Worm (Caenorhabditis elegans) whole organism, L4 larva: ENCODE measurements around the gene srh-28.
A peak's percentile ranks its signal among the peaks of the same experiment; 100 is the strongest.

Experiments used
- D1046.2 ChIP-seq: fragments of 200-800 bp; sonication (Bioruptor generic); IDR thresholded peaks from 2 replicates; pipeline ENCODE4 v1.3.6; 2022; ENCODE audit warnings: missing genetic modification characterization, missing compliant biosample characterization
- F49E8.2 ChIP-seq: sonication (generic microtip); optimal IDR thresholded peaks from 2 replicates; lab custom pipeline; 2016; ENCODE audit warnings: missing compliant biosample characterization, mild to moderate bottlenecking, missing genetic modification characterization, borderline replicate concordance
- Y105C5A.15 ChIP-seq: fragments of 200-800 bp; sonication (Bioruptor generic); IDR thresholded peaks from 2 replicates; pipeline ENCODE4 v1.3.6; 2022; ENCODE audit warnings: missing genetic modification characterization, missing compliant biosample characterization
- Y5F2A.4 ChIP-seq: fragments of 200-800 bp; sonication (Bioruptor generic); optimal IDR thresholded peaks from 2 replicates; lab custom pipeline; 2018; ENCODE audit warnings: mild to moderate bottlenecking, missing genetic modification characterization, missing compliant biosample characterization
- ZK337.2 ChIP-seq: fragments of 200-800 bp; sonication (Bioruptor generic); IDR thresholded peaks from 2 replicates; pipeline ENCODE4 v1.3.6; 2022; ENCODE audit warnings: missing genetic modification reagents, missing genetic modification characterization, missing compliant biosample characterization
- aly-2 ChIP-seq: sonication (generic microtip); optimal IDR thresholded peaks from 2 replicates; lab custom pipeline; 2018; ENCODE audit warnings: missing biosample characterization, missing genetic modification characterization
- ceh-62 ChIP-seq: sonication (generic microtip); optimal IDR thresholded peaks from 2 replicates; lab custom pipeline; 2017; ENCODE audit warnings: missing biosample characterization, missing genetic modification characterization
- ctbp-1 ChIP-seq: fragments of 200-800 bp; sonication (Bioruptor generic); IDR thresholded peaks from 2 replicates; pipeline ENCODE4 v1.3.6; 2022; ENCODE audit warnings: missing genetic modification reagents, missing genetic modification characterization, missing compliant biosample characterization
- daf-8 ChIP-seq: fragments of 200-800 bp; sonication (Bioruptor generic); IDR thresholded peaks from 2 replicates; pipeline ENCODE4 v1.3.6; 2022; ENCODE audit warnings: missing genetic modification characterization, missing compliant biosample characterization
- dmd-6 ChIP-seq: fragments of 200-800 bp; sonication (Bioruptor generic); IDR thresholded peaks from 2 replicates; pipeline ENCODE4 v1.3.6; 2022; ENCODE audit warnings: missing genetic modification reagents, missing genetic modification characterization, missing compliant biosample characterization
- dmd-8 ChIP-seq: fragments of 200-800 bp; sonication (Bioruptor generic); IDR thresholded peaks from 2 replicates; pipeline ENCODE4 v1.3.6; 2022; ENCODE audit warnings: missing genetic modification characterization, missing compliant biosample characterization
- dmd-9 ChIP-seq: fragments of 200-800 bp; sonication (Bioruptor generic); IDR thresholded peaks from 2 replicates; pipeline ENCODE4 v1.3.6; 2022; ENCODE audit warnings: missing genetic modification reagents, missing genetic modification characterization, missing compliant biosample characterization
- dpl-1 ChIP-seq: fragments of 150-350 bp; optimal IDR thresholded peaks from 2 replicates; lab custom pipeline; 2014; ENCODE audit warnings: missing biosample characterization, missing genetic modification reagents, missing genetic modification characterization
- dve-1 ChIP-seq: sonication (generic microtip); optimal IDR thresholded peaks from 2 replicates; lab custom pipeline; 2017; ENCODE audit warnings: antibody characterized with exemption, mild to moderate bottlenecking, missing genetic modification characterization, missing compliant biosample characterization; ENCODE audit not compliant: insufficient read depth
- hlh-11 ChIP-seq: fragments of 200-800 bp; sonication (Bioruptor generic); optimal IDR thresholded peaks from 2 replicates; lab custom pipeline; 2018; ENCODE audit warnings: mild to moderate bottlenecking, missing genetic modification characterization, missing compliant biosample characterization
- hlh-30 ChIP-seq: sonication (generic microtip); optimal IDR thresholded peaks from 2 replicates; lab custom pipeline; 2017; ENCODE audit warnings: antibody characterized with exemption, mild to moderate bottlenecking, missing genetic modification characterization, missing compliant biosample characterization; ENCODE audit not compliant: insufficient read depth
- hmg-1.1 ChIP-seq: fragments of 200-800 bp; sonication (Bioruptor generic); IDR thresholded peaks from 2 replicates; pipeline ENCODE4 v1.3.6; 2022; ENCODE audit warnings: missing genetic modification reagents, missing genetic modification characterization, missing compliant biosample characterization
- jun-1 ChIP-seq: fragments of 150-350 bp; optimal IDR thresholded peaks from 2 replicates; lab custom pipeline; 2014; ENCODE audit warnings: missing biosample characterization, missing genetic modification reagents, missing genetic modification characterization
- lin-29 ChIP-seq: fragments of 200-800 bp; sonication (Bioruptor generic); IDR thresholded peaks from 2 replicates; pipeline ENCODE4 v1.3.6; 2022; ENCODE audit warnings: missing genetic modification reagents, missing genetic modification characterization, missing compliant biosample characterization
- lin-38 ChIP-seq: fragments of 200-800 bp; sonication (Bioruptor generic); IDR thresholded peaks from 2 replicates; pipeline ENCODE4 v1.3.6; 2022; ENCODE audit warnings: missing genetic modification reagents, missing genetic modification characterization, missing compliant biosample characterization
- lir-3 ChIP-seq: sonication (generic microtip); optimal IDR thresholded peaks from 2 replicates; lab custom pipeline; 2016; ENCODE audit warnings: mild to moderate bottlenecking, missing genetic modification characterization, missing compliant biosample characterization
- lsy-2 ChIP-seq, 2 experiments: fragments of 150-350 bp in 1 of 2; sonication (generic microtip) in 1 of 2; optimal IDR thresholded peaks; 2 replicates each; lab custom pipeline; 2014 to 2017; ENCODE audit warnings: missing biosample characterization in 2 of 2, missing genetic modification characterization in 2 of 2
- mdl-1 ChIP-seq, 2 experiments: fragments of 150-350 bp in 1 of 2; sonication (generic microtip) in 1 of 2; optimal IDR thresholded peaks; 2 replicates each; lab custom pipeline; 2014 to 2017; ENCODE audit warnings: missing biosample characterization in 2 of 2, missing genetic modification characterization in 2 of 2
- mdt-29 ChIP-seq: fragments of 200-800 bp; sonication (Bioruptor generic); IDR thresholded peaks from 2 replicates; pipeline ENCODE4 v1.3.6; 2022; ENCODE audit warnings: missing genetic modification reagents, missing genetic modification characterization, missing compliant biosample characterization
- mep-1 ChIP-seq: fragments of 150-350 bp; sonication (generic microtip); optimal IDR thresholded peaks from 3 replicates; lab custom pipeline; 2014; ENCODE audit warnings: missing biosample characterization, missing genetic modification characterization
- mes-2 ChIP-seq: sonication (generic microtip); optimal IDR thresholded peaks from 2 replicates; lab custom pipeline; 2016; ENCODE audit warnings: missing genotype, mild to moderate bottlenecking, missing genetic modification characterization, missing compliant biosample characterization; ENCODE audit not compliant: poor library complexity, severe bottlenecking
- mxl-3 ChIP-seq: fragments of 200-800 bp; sonication (Bioruptor generic); optimal IDR thresholded peaks from 2 replicates; lab custom pipeline; 2018; ENCODE audit warnings: mild to moderate bottlenecking, missing genetic modification characterization, missing compliant biosample characterization
- nhr-11 ChIP-seq: fragments of 150-350 bp; optimal IDR thresholded peaks from 2 replicates; lab custom pipeline; 2014; ENCODE audit warnings: missing biosample characterization, missing genetic modification characterization
- nhr-237 ChIP-seq: sonication (generic microtip); optimal IDR thresholded peaks from 2 replicates; lab custom pipeline; 2017; ENCODE audit warnings: missing biosample characterization, missing genetic modification characterization
- nhr-25 ChIP-seq: sonication (generic microtip); optimal IDR thresholded peaks from 2 replicates; lab custom pipeline; 2017; ENCODE audit warnings: missing genetic modification characterization, mild to moderate bottlenecking, missing compliant biosample characterization, antibody characterized with exemption, moderate library complexity, borderline replicate concordance; ENCODE audit not compliant: insufficient read depth
- nhr-28 ChIP-seq: fragments of 150-350 bp; optimal IDR thresholded peaks from 2 replicates; lab custom pipeline; 2014; ENCODE audit warnings: missing biosample characterization, missing genetic modification characterization
- nhr-76 ChIP-seq: fragments of 150-350 bp; optimal IDR thresholded peaks from 2 replicates; lab custom pipeline; 2014; ENCODE audit warnings: missing biosample characterization, missing genetic modification characterization
- php-3 ChIP-seq: fragments of 200-800 bp; sonication (Bioruptor generic); IDR thresholded peaks from 2 replicates; pipeline ENCODE4 v1.3.6; 2022; ENCODE audit warnings: missing genetic modification reagents, missing genetic modification characterization, missing compliant biosample characterization
- rbr-2 ChIP-seq: sonication (generic microtip); optimal IDR thresholded peaks from 2 replicates; lab custom pipeline; 2016; ENCODE audit warnings: missing genotype, missing genetic modification characterization, missing compliant biosample characterization
- sdz-12 ChIP-seq: fragments of 200-800 bp; sonication (Bioruptor generic); optimal IDR thresholded peaks from 2 replicates; lab custom pipeline; 2018; ENCODE audit warnings: mild to moderate bottlenecking, missing genetic modification characterization, missing compliant biosample characterization
- set-16 ChIP-seq: fragments of 200-800 bp; sonication (Bioruptor generic); IDR thresholded peaks from 2 replicates; pipeline ENCODE4 v1.3.6; 2022; ENCODE audit warnings: missing genetic modification reagents, missing genetic modification characterization, missing compliant biosample characterization
- skn-1 ChIP-seq: fragments of 150-350 bp; optimal IDR thresholded peaks from 2 replicates; lab custom pipeline; 2014; ENCODE audit warnings: missing biosample characterization, missing genetic modification characterization
- unc-130 ChIP-seq: sonication (generic microtip); optimal IDR thresholded peaks from 2 replicates; lab custom pipeline; 2016; ENCODE audit warnings: missing genetic modification reagents, missing genetic modification characterization, missing compliant biosample characterization
- zfp-2 ChIP-seq: sonication (generic microtip); optimal IDR thresholded peaks from 2 replicates; lab custom pipeline; 2016; ENCODE audit warnings: mild to moderate bottlenecking, missing genetic modification characterization, missing compliant biosample characterization

srh-28 gene

ce11 chrV:6796894-6797293 is 21.3 kb upstream of the srh-28 start:
- TF ChIP-seq jun-1: no peak
- peak; percentile 38 for TF ChIP-seq nhr-28 (tag; lab: Kevin White, UChicago)
- no peak for TF ChIP-seq skn-1 (tag; lab: Kevin White, UChicago)
- TF ChIP-seq mxl-3 (GFP tag; lab: Kevin White, UChicago): peak; percentile 70
- TF ChIP-seq hmg-1.1 (GFP tag; lab: Robert Waterston, UW): peak; percentile 66
- peak; percentile 0 for TF ChIP-seq hlh-30
- TF ChIP-seq nhr-11 (tag; lab: Kevin White, UChicago): peak; percentile 18
- TF ChIP-seq aly-2 (tag; lab: Kevin White, UChicago): no peak
- no peak for TF ChIP-seq lin-29
- TF ChIP-seq Y5F2A.4: no peak
- TF ChIP-seq daf-8 (GFP tag; lab: Robert Waterston, UW): no peak
- TF ChIP-seq lin-38 (GFP tag; lab: Robert Waterston, UW): no peak
- peak; percentile 24 for TF ChIP-seq dve-1 (tag; lab: Kevin White, UChicago)
- TF ChIP-seq rbr-2 (tag; lab: Kevin White, UChicago): peak; percentile 25
- peak; percentile 36 for TF ChIP-seq dpl-1
- TF ChIP-seq mdl-1 (tag; optimal IDR thresholded peaks at IDR 0.05; lab: Kevin White, UChicago): peak in 1 of 2 experiments; percentile 50
- TF ChIP-seq mep-1 (tag; lab: Kevin White, UChicago): peak; percentile 56
- TF ChIP-seq ctbp-1: no peak
- TF ChIP-seq hlh-11 (tag; lab: Kevin White, UChicago): no peak

- TF ChIP-seq D1046.2 (GFP tag; lab: Robert Waterston, UW) (no peak), dmd-8 (GFP tag; lab: Robert Waterston, UW) (no peak)
Measured at ce11 chrV:6796264-6796663, 20.7 kb upstream of the srh-28 start.

DNA sequence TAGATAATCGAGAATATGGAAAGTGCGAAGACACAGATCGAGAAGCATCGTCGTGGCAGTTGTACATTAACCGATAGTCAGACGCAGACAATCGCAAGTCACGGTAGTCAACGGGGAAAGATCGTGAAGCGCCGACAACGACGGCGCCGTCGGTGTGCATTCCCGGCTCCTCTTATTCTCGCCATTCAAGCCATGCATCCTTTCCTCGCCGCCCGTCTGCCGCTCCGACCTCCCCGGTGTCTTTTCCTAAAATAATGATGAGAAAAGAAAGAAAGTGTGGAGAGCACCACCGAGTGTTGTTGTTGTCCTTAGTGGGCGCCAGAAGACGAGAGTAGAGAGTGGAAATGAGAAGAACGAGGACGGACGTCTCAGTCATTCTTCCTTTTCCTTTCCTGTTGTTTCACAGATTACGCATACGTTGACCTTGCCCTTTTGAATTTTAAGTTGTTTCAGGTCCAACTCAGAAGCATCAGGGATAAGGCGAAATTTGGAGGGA is 18.2 kb upstream of the srh-28 start, which contains the start of gene ZC404.1:
TSS of gene ZC404.1 (plus strand) at position 446 of the 496 bp plus-strand sequence.
- TF ChIP-seq hmg-1.1 (GFP tag; lab: Robert Waterston, UW) (0 out of 2 replicates have a peak, but pooled peaks have one; percentile 11), mes-2 (tag; lab: Kevin White, UChicago) (peak; percentile 28), dmd-6 (GFP tag; lab: Robert Waterston, UW) (no peak), nhr-25 (tag; lab: Kevin White, UChicago) (no peak), set-16 (GFP tag; lab: Robert Waterston, UW) (peak; percentile 62), rbr-2 (tag; lab: Kevin White, UChicago) (peak; percentile 21)

- peak in 1 of 2 experiments; percentile 8 for TF ChIP-seq lsy-2 (tag; optimal IDR thresholded peaks at IDR 0.05; lab: Kevin White, UChicago)
- TF ChIP-seq zfp-2 (tag; lab: Kevin White, UChicago): no peak
Measured at ce11 chrV:6792973-6793372, 17.4 kb upstream of the srh-28 start.

- TF ChIP-seq aly-2 (tag; lab: Kevin White, UChicago): no peak
- no peak for TF ChIP-seq lir-3 (tag; lab: Kevin White, UChicago)
- no peak for TF ChIP-seq unc-130 (GFP tag; lab: Kevin White, UChicago)
- no peak for TF ChIP-seq mdt-29 (GFP tag; lab: Robert Waterston, UW)
- TF ChIP-seq dmd-8 (GFP tag; lab: Robert Waterston, UW): no peak
- TF ChIP-seq Y105C5A.15 (GFP tag; lab: Robert Waterston, UW): no peak
- no peak for TF ChIP-seq ceh-62 (tag; lab: Kevin White, UChicago)
- no peak for TF ChIP-seq nhr-76 (tag; lab: Kevin White, UChicago)
- TF ChIP-seq nhr-28 (tag; lab: Kevin White, UChicago): no peak
- no peak for TF ChIP-seq dmd-9
- TF ChIP-seq nhr-237: no peak
- no peak for TF ChIP-seq sdz-12 (GFP tag; lab: Kevin White, UChicago)
- no peak for TF ChIP-seq php-3 (GFP tag; lab: Robert Waterston, UW)
- TF ChIP-seq ZK337.2: no peak
- no peak for TF ChIP-seq rbr-2 (tag; lab: Kevin White, UChicago)
- no peak for TF ChIP-seq F49E8.2 (tag; lab: Kevin White, UChicago)
Measured at ce11 chrV:6792565-6792964, 17.0 kb upstream of the srh-28 start, which contains the start of gene gck-2. gck-2 (minus strand) TSS chrV:6792665.
